Fruit fly (Drosophila melanogaster): ENCODE data around the gene Sar1.

Gene Sar1

dm6 chr3R:22362218-22362907 lies 5.9 kb downstream of the Sar1 start, which contains the start of the genes JMJD6, CG7071 and Muted:
Gene JMJD6 (minus strand): TSS chr3R:22362371.
Gene CG7071 (plus strand): TSS chr3R:22362620.
Gene Muted (plus strand): TSS chr3R:22362620.
- peak; percentile 93 for TF ChIP-seq noc (tag; optimal IDR thresholded peaks at IDR 0.05)

DNA sequence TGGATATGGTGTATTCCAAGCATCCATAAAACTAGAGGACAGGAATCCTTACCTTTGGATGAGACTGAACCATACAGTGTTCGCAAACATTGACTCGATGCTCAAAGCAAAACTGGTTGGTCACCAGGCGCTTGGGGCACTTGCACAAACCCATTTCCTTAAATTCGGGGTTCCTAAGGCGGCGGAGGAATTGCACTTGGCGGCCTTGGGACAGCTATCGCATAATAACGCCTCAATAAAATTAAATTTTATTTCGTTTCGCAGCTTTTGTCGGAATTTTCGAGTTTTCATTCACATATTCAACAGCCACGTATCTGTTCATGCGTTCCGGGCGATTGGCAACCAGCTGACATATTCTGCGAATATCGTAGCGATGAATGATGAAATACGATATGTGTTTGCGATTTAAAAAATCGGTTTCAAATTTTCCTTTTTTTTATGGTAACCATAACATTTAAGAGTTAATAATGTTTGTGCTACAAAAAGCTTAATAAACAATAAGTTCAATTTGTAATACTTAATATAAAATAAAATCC lies 9.2 kb downstream of the Sar1 start, which contains the start of gene CG5382:
CG5382 (minus strand) TSS at position 324 of the 536 bp plus-strand sequence.
- no peak for TF ChIP-seq noc (tag; optimal IDR thresholded peaks at IDR 0.05)

- TF ChIP-seq noc (tag; optimal IDR thresholded peaks at IDR 0.05), result no peak
Observed at dm6 chr3R:22367126-22368076, 10.9 kb downstream of the Sar1 start, which contains the start of the genes Polr3F and PyK. Gene Polr3F (minus strand): TSS chr3R:22367373. Gene PyK (plus strand): TSS chr3R:22367536.

DNA sequence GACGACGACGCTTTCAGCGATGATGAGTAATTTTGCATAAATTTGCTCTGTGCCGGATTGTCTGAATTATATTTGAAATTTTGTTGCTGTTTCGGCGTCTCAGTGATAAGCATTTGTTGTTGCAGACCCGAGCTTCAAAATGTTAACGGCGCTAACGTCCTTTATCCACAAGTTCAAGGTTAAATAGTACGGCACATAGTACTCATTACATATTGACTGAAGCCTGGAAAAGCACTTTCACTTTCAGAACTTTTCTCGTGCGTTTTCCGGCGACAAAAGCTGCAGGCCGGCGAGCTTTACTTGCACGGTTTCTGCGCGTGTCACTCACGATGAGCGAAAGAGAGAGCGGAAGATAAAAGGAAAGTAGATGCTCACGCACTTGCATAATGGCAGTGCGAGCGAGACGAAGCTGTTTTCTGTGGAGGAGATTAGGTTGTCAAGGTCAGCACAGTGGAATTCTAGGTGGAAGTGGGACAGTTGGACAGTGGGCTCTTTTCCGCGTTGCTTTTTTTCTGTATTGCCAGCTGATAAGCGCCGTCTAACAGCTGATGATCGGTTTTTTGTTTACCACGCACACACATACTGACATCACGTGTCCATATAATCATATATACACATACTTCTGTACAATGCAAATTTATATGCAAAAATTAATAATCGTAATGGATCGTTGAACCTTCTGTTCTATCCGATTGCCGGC lies 11.7 kb downstream of the Sar1 start:
- TF ChIP-seq noc (tag; optimal IDR thresholded peaks at IDR 0.05), result peak; percentile 19

- TF ChIP-seq noc (tag; optimal IDR thresholded peaks at IDR 0.05), result no peak
Observed at dm6 chr3R:22368777-22369214, 12.3 kb downstream of the Sar1 start.

- TF ChIP-seq noc (tag; optimal IDR thresholded peaks at IDR 0.05), result no peak
Observed at dm6 chr3R:22372535-22372934, 16.1 kb downstream of the Sar1 start, which contains the start of gene CG7069. Gene CG7069 (plus strand): TSS chr3R:22372835.

dm6 chr3R:22375674-22376073 lies 19.2 kb downstream of the Sar1 start, which contains the start of gene CG18596:
Gene CG18596 (plus strand): TSS chr3R:22375923.
- TF ChIP-seq noc (tag; optimal IDR thresholded peaks at IDR 0.05), result no peak

DNA sequence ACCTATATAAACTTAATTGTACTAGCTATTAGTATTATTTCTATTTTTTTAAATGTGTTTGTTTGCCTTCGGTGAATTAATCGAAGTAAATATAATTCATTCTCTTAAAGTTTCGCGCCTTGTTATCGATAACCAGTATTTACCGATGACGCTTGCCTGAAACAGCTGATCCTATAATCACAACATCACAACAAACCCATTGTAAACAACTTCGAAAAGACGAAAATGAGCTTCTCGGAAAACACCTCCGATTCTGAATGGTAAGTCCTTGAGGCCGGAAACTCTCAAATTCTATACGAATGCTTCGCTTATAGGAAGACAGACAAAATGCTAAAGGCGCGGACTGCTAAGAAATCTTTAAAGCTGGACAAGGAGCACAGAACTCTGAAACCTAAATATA lies 23.5 kb downstream of the Sar1 start, which contains the start of gene CG34149:
CG34149 (plus strand) TSS at position 187 of the 400 bp plus-strand sequence.
- TF ChIP-seq noc (tag; optimal IDR thresholded peaks at IDR 0.05), result no peak

DNA sequence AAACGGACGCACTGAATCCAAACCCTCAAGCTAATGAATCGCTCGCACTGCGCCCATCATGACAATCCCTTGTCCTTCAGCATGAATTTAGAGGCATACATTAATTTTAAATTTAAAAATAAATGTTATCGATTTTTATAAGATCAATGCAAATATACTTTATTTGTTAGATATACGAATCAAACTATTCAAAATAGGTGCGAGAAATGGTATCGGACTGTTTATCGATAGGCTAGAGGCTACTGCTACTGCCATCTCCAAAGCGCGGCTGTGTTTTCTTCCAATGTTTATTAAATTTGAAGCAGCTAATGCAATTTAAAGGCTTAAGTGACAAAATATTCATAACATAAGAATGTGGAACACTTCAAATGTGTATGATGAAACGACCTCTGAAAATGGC lies 24.6 kb downstream of the Sar1 start, which contains the start of gene CG43342:
CG43342 (plus strand) TSS at position 264 of the 400 bp plus-strand sequence.
- TF ChIP-seq noc (tag; optimal IDR thresholded peaks at IDR 0.05), result no peak

DNA sequence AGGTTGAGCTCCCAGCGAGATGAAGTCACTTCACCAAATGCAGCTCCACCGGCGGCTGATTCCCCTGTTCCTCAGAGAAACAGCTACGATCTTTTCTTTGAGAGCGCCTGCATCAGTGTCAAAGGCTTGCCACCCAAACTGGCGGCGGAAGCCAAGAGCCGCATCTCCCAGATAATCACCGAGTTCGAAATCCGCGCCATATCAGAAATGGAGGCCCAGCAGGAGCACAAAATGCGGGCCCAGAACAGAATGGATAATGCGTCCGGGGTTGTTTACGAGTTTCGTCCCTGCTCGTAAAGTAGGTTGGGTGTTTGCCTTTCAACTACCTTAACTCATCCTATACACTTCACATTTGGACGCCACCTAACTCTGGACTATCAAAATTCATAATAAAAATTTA lies 25.2 kb downstream of the Sar1 start, which contains the start of gene Gpdh3:
Gpdh3 (plus strand) TSS at position 301 of the 400 bp plus-strand sequence.
- TF ChIP-seq noc (tag; optimal IDR thresholded peaks at IDR 0.05), result no peak

- TF ChIP-seq noc (tag; optimal IDR thresholded peaks at IDR 0.05), result no peak
Observed at dm6 chr3R:22389614-22390013, 33.1 kb downstream of the Sar1 start, which contains the start of the genes CAH8 and CG7059. Gene CAH8 (minus strand): TSS chr3R:22389714. Gene CG7059 (plus strand): TSS chr3R:22389780.

DNA sequence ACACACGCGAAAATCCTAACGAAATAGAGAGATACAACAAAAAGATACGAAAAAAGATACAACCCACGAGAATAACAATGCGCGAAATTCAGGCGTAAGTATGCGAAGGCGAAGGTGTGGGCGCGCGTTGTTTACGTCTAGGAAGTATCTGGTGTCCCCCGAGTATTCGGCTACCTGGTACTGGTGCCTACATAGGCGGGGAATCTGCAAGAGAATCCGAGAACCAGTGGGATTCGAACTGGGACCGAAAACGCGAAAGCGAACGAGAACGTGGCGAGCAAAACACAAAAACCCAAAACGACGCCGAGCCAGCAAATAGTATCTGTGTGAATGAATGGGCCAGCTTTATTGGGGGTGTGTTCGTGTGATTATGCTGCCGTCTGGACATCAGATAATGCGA lies 33.6 kb downstream of the Sar1 start:
- no peak for TF ChIP-seq noc (tag; optimal IDR thresholded peaks at IDR 0.05)

dm6 chr3R:22394004-22394403 lies 37.5 kb downstream of the Sar1 start, which contains the start of gene CG13857:
Gene CG13857 (minus strand): TSS chr3R:22394104.
- no peak for TF ChIP-seq noc (tag; optimal IDR thresholded peaks at IDR 0.05)

dm6 chr3R:22395409-22396178 lies 39.1 kb downstream of the Sar1 start:
- TF ChIP-seq noc (tag; optimal IDR thresholded peaks at IDR 0.05), result no peak
